Worm (Caenorhabditis elegans) whole organism, L4 larva: ENCODE results near the gene parn-2.

Source experiments
- aly-2 ChIP-seq: sonication (generic microtip); optimal IDR thresholded peaks from 2 replicates; lab custom pipeline; 2018; ENCODE audit warnings: missing biosample characterization, missing genetic modification characterization
- attf-4 ChIP-seq: sonication (generic microtip); optimal IDR thresholded peaks from 3 replicates; lab custom pipeline; 2017; ENCODE audit warnings: missing biosample characterization, missing genetic modification characterization
- lin-15B ChIP-seq: fragments of 150-350 bp; sonication (generic microtip); optimal IDR thresholded peaks from 3 replicates; lab custom pipeline; 2014; ENCODE audit warnings: missing biosample characterization, missing genetic modification characterization
- nhr-237 ChIP-seq: sonication (generic microtip); optimal IDR thresholded peaks from 2 replicates; lab custom pipeline; 2017; ENCODE audit warnings: missing biosample characterization, missing genetic modification characterization
- nhr-25 ChIP-seq: sonication (generic microtip); optimal IDR thresholded peaks from 2 replicates; lab custom pipeline; 2017; ENCODE audit warnings: missing genetic modification characterization, mild to moderate bottlenecking, missing compliant biosample characterization, antibody characterized with exemption, moderate library complexity, borderline replicate concordance; ENCODE audit not compliant: insufficient read depth
- nhr-28 ChIP-seq: fragments of 150-350 bp; optimal IDR thresholded peaks from 2 replicates; lab custom pipeline; 2014; ENCODE audit warnings: missing biosample characterization, missing genetic modification characterization
- nhr-77 ChIP-seq: fragments of 150-350 bp; optimal IDR thresholded peaks from 2 replicates; lab custom pipeline; 2014; ENCODE audit warnings: missing biosample characterization, missing genetic modification characterization
- pqm-1 ChIP-seq: sonication (generic microtip); optimal IDR thresholded peaks from 2 replicates; lab custom pipeline; 2017; ENCODE audit warnings: missing biosample characterization, missing genetic modification characterization
- unc-62 ChIP-seq, 3 experiments: fragments of 150-350 bp in 1 of 3; sonication (generic microtip); optimal IDR thresholded peaks in 2 of 3; peaks in 1 of 3; 1 replicate in 1 of 3; 2 replicates in 2 of 3; lab custom pipeline; 2014 to 2017; ENCODE audit warnings: missing biosample characterization in 3 of 3, missing genetic modification characterization in 3 of 3, missing genetic modification reagents in 3 of 3, missing genotype in 1 of 3

- TF ChIP-seq nhr-77 (tag; lab: Kevin White, UChicago) (no peak), lin-15B (tag; lab: Kevin White, UChicago) (no peak), aly-2 (no peak), attf-4 (tag; lab: Kevin White, UChicago) (no peak), nhr-237 (tag; lab: Kevin White, UChicago) (no peak), nhr-28 (tag; lab: Kevin White, UChicago) (no peak), unc-62 (GFP tag; optimal IDR thresholded peaks at IDR 0.05 in 1 of 2; lab: Kevin White, UChicago) (no peak), unc-62 (tag; optimal IDR thresholded peaks at IDR 0.05; lab: Kevin White, UChicago) (no peak), nhr-25 (no peak), pqm-1 (tag; lab: Kevin White, UChicago) (no peak)
Observed at ce11 chrII:12224916-12225406, 31.5 kb downstream of the parn-2 start, which contains the start of the genes pqn-87 and rsr-2.
